Worm (Caenorhabditis elegans) whole organism, late embryonic: ENCODE results near the gene ceh-75.

Experiments used
- ama-1 ChIP-seq: fragments of 150-350 bp; optimal IDR thresholded peaks from 2 replicates; lab custom pipeline; 2014
- ceh-48 ChIP-seq: sonication (generic microtip); optimal IDR thresholded peaks from 2 replicates; lab custom pipeline; 2016; ENCODE audit warnings: missing genetic modification characterization, inconsistent platforms, missing compliant biosample characterization
- hlh-13 ChIP-seq: fragments of 200-800 bp; sonication (Bioruptor generic); optimal IDR thresholded peaks from 2 replicates; lab custom pipeline; 2018; ENCODE audit warnings: mild to moderate bottlenecking, missing genetic modification characterization, missing compliant biosample characterization
- hlh-15 ChIP-seq: sonication (generic microtip); optimal IDR thresholded peaks from 2 replicates; lab custom pipeline; 2016; ENCODE audit warnings: missing genetic modification characterization, missing compliant biosample characterization
- lim-6 ChIP-seq: sonication (generic microtip); optimal IDR thresholded peaks from 2 replicates; lab custom pipeline; 2016; ENCODE audit warnings: missing genetic modification characterization, missing compliant biosample characterization
- nfya-1 ChIP-seq: sonication (generic microtip); optimal IDR thresholded peaks from 2 replicates; lab custom pipeline; 2017; ENCODE audit warnings: missing genetic modification characterization, mild to moderate bottlenecking, missing compliant biosample characterization, antibody characterized with exemption, moderate library complexity
- nhr-11 ChIP-seq: fragments of 150-350 bp; optimal IDR thresholded peaks from 2 replicates; lab custom pipeline; 2014; ENCODE audit warnings: missing biosample characterization, missing genetic modification characterization
- odd-2 ChIP-seq: sonication (generic microtip); optimal IDR thresholded peaks from 2 replicates; lab custom pipeline; 2017; ENCODE audit warnings: antibody characterized with exemption, mild to moderate bottlenecking, missing genetic modification characterization, missing compliant biosample characterization
- pha-4 ChIP-seq: fragments of 150-350 bp; optimal IDR thresholded peaks from 2 replicates; lab custom pipeline; 2018; ENCODE audit warnings: missing biosample characterization, missing genetic modification reagents, missing genetic modification characterization
- sox-2 ChIP-seq: fragments of 200-800 bp; sonication (Bioruptor generic); IDR thresholded peaks from 2 replicates; pipeline ENCODE4 v1.3.6; 2022; ENCODE audit warnings: missing genetic modification reagents, missing genetic modification characterization, missing compliant biosample characterization
- zip-5 ChIP-seq: sonication (generic microtip); optimal IDR thresholded peaks from 2 replicates; lab custom pipeline; 2016; ENCODE audit warnings: missing genetic modification characterization, missing compliant biosample characterization
- ztf-16 ChIP-seq: sonication (generic microtip); optimal IDR thresholded peaks from 2 replicates; lab custom pipeline; 2017; ENCODE audit warnings: missing genetic modification characterization, missing compliant biosample characterization

- TF ChIP-seq sox-2 (no peak), nfya-1 (tag; lab: Kevin White, UChicago) (no peak), ztf-16 (no peak), ceh-48 (no peak), odd-2 (tag; lab: Kevin White, UChicago) (no peak), lim-6 (tag; lab: Kevin White, UChicago) (no peak), zip-5 (tag; lab: Kevin White, UChicago) (no peak), nhr-11 (tag; lab: Kevin White, UChicago) (no peak), hlh-15 (tag; lab: Kevin White, UChicago) (no peak), hlh-13 (GFP tag; lab: Kevin White, UChicago) (no peak), ama-1 (lab: Kevin White, UChicago) (no peak), pha-4 (tag; lab: Kevin White, UChicago) (no peak)
These were observed 11.5 kb upstream of the ceh-75 start for ce11 chrV:9909624-9910023.
